Fruit fly (Drosophila melanogaster) whole organism: ENCODE measurements around the gene CG7208.

Experiments
- CG8478 ChIP-seq: fragments of >200 bp; optimal IDR thresholded peaks from 2 replicates; lab custom pipeline; 2018; ENCODE audit warnings: inconsistent platforms
- EcR ChIP-seq, 2 experiments: fragments of >200 bp; optimal IDR thresholded peaks; 2 replicates each; lab custom pipeline; 2017; ENCODE audit warnings: missing biosample characterization in 2 of 2, missing genetic modification characterization in 2 of 2, missing genetic modification reagents in 2 of 2
- pan ChIP-seq: fragments of >200 bp; optimal IDR thresholded peaks from 2 replicates; lab custom pipeline; 2017
- psq ChIP-seq: fragments of >200 bp; optimal IDR thresholded peaks from 2 replicates; lab custom pipeline; 2017
- usp ChIP-seq: fragments of >200 bp; optimal IDR thresholded peaks from 2 replicates; lab custom pipeline; 2017; ENCODE audit warnings: missing biosample characterization, missing genetic modification characterization, mixed read lengths

DNA sequence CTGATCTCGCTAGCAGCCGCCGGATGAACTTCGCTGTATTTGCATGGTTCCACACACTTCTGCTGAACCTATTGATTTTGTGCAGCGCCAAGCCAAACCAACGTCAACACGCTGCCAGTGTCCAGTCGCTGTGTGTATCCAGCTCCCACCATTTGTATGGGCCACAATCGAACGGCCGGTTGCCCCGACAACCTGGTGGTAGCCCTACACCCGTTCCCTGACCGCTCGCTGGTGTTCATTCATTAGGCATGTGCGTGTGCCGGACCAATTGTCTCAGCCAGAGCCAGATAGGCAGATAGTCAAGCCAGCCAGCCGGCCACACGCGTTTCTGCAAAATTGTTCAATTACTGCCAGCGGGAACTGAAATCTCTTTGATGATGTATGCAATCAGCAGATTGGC, 6.4 kb upstream of the CG7208 start, which contains the start of gene CG14313:
- no peak for TF ChIP-seq usp (GFP tag; lab: Kevin White, UChicago)
- no peak for TF ChIP-seq psq (lab: Kevin White, UChicago)
- no peak for TF ChIP-seq pan (lab: Kevin White, UChicago)
- TF ChIP-seq CG8478, result no peak
- TF ChIP-seq EcR (GFP tag; optimal IDR thresholded peaks at IDR 0.05; lab: Kevin White, UChicago), result no peak
